Fruit fly (Drosophila melanogaster) whole organism, pupa: ENCODE results near the gene CG4822.

ENCODE experiments used
- CG10348 ChIP-seq: fragments of 200-800 bp; sonication (Bioruptor generic); IDR thresholded peaks from 2 replicates; pipeline ENCODE4 v1.3.6; 2022; ENCODE audit warnings: missing biosample characterization, missing genetic modification characterization
- CG12605 ChIP-seq: fragments of 200-800 bp; sonication (Bioruptor generic); IDR thresholded peaks from 2 replicates; pipeline ENCODE4 v1.3.6; 2022; ENCODE audit warnings: missing biosample characterization, missing genetic modification characterization
- CG15710 ChIP-seq: fragments of 200-800 bp; sonication (Bioruptor generic); optimal IDR thresholded peaks from 2 replicates; lab custom pipeline; 2018; ENCODE audit warnings: missing biosample characterization, mild to moderate bottlenecking, missing genetic modification characterization, moderate library complexity
- CG32121 ChIP-seq: fragments of 200-800 bp; sonication (Bioruptor generic); IDR thresholded peaks from 2 replicates; pipeline ENCODE4 v1.3.6; 2022; ENCODE audit warnings: missing biosample characterization, missing genetic modification characterization
- CG34367 ChIP-seq: fragments of 200-800 bp; sonication (Bioruptor generic); optimal IDR thresholded peaks from 2 replicates; lab custom pipeline; 2018; ENCODE audit warnings: missing biosample characterization, mild to moderate bottlenecking, missing genetic modification characterization
- CG4496 ChIP-seq: fragments of 200-800 bp; sonication (Bioruptor generic); IDR thresholded peaks from 3 replicates; pipeline ENCODE4 v1.3.6; 2022; ENCODE audit warnings: missing biosample characterization, missing genetic modification characterization
- CG8159 ChIP-seq: fragments of 200-800 bp; sonication (Bioruptor generic); optimal IDR thresholded peaks from 3 replicates; lab custom pipeline; 2018; ENCODE audit warnings: missing biosample characterization, mild to moderate bottlenecking, missing genetic modification characterization, moderate library complexity
- D1 ChIP-seq: fragments of 200-800 bp; sonication (Bioruptor generic); optimal IDR thresholded peaks from 2 replicates; lab custom pipeline; 2018; ENCODE audit warnings: missing biosample characterization, mild to moderate bottlenecking, missing genetic modification characterization, moderate library complexity
- EcR ChIP-seq: fragments of 200-800 bp; sonication (Bioruptor generic); optimal IDR thresholded peaks from 3 replicates; lab custom pipeline; 2019; ENCODE audit warnings: missing biosample characterization, missing genetic modification characterization, mild to moderate bottlenecking, moderate library complexity, missing genetic modification reagents
- Pif1A ChIP-seq: fragments of 200-800 bp; sonication (Bioruptor generic); optimal IDR thresholded peaks from 3 replicates; lab custom pipeline; 2016; ENCODE audit warnings: missing biosample characterization, missing genetic modification characterization
- Pif1B ChIP-seq: fragments of 200-800 bp; sonication (Bioruptor generic); optimal IDR thresholded peaks from 3 replicates; lab custom pipeline; 2016; ENCODE audit warnings: missing biosample characterization, missing genetic modification characterization
- fd96Ca ChIP-seq: fragments of 200-800 bp; sonication (Bioruptor generic); IDR thresholded peaks from 3 replicates; pipeline ENCODE4 v1.3.6; 2022; ENCODE audit warnings: missing biosample characterization, missing genetic modification characterization

Gene CG4822

dm6 chr2L:69560-69959 is 52.0 kb downstream of the CG4822 start:
- TF ChIP-seq CG8159 (tag; lab: Kevin White, UChicago) (no peak), D1 (no peak), fd96Ca (GFP tag; lab: Robert Waterston, UW) (no peak), CG34367 (tag; lab: Kevin White, UChicago) (no peak), CG10348 (GFP tag; lab: Robert Waterston, UW) (no peak), CG4496 (GFP tag; lab: Robert Waterston, UW) (no peak), EcR (GFP tag; lab: Kevin White, UChicago) (no peak), CG12605 (GFP tag; lab: Robert Waterston, UW) (no peak), CG32121 (GFP tag; lab: Robert Waterston, UW) (no peak), CG15710 (tag; lab: Kevin White, UChicago) (no peak)
- TF ChIP-seq, all 21 proteins: peak for 0

- no peak for TF ChIP-seq Pif1B (GFP tag; lab: Kevin White, UChicago)
- TF ChIP-seq CG12605 (GFP tag; lab: Robert Waterston, UW): 0 out of 2 replicates have a peak, but pooled peaks have one; percentile 7
- no peak for TF ChIP-seq Pif1A
- TF ChIP-seq D1: no peak
Observed at dm6 chr2L:67279-67657, 54.3 kb downstream of the CG4822 start.
